Worm (Caenorhabditis elegans) whole organism, midembryonic: ENCODE results near the gene pgm-2.

Experiments used
- flt-1 ChIP-seq: fragments of 200-800 bp; sonication (Bioruptor generic); IDR thresholded peaks from 2 replicates; pipeline ENCODE4 v1.3.6; 2022; ENCODE audit warnings: missing genetic modification characterization, missing compliant biosample characterization
- med-1 ChIP-seq: sonication (generic microtip); optimal IDR thresholded peaks from 2 replicates; lab custom pipeline; 2017; ENCODE audit warnings: missing genetic modification characterization, mild to moderate bottlenecking, missing compliant biosample characterization, antibody characterized with exemption, missing genetic modification reagents; ENCODE audit not compliant: insufficient read depth
- ref-1 ChIP-seq: fragments of 200-800 bp; sonication (Bioruptor generic); conservative IDR thresholded peaks from 2 replicates; pipeline ENCODE4 v1.3.6; 2022; ENCODE audit warnings: missing genetic modification reagents, missing genetic modification characterization, missing compliant biosample characterization
- ztf-23 ChIP-seq: fragments of 200-800 bp; sonication (Bioruptor generic); IDR thresholded peaks from 2 replicates; pipeline ENCODE4 v1.3.6; 2022; ENCODE audit warnings: missing genetic modification reagents, missing genetic modification characterization, missing compliant biosample characterization

- TF ChIP-seq ztf-23: no peak
- TF ChIP-seq med-1 (GFP tag; lab: Kevin White, UChicago): no peak
- TF ChIP-seq ref-1: no peak
- TF ChIP-seq flt-1 (GFP tag; lab: Robert Waterston, UW): no peak
Observed at ce11 chrIII:13277881-13278500, 21.2 kb upstream of the pgm-2 start.
